Fruit fly (Drosophila melanogaster) whole organism, prepupa: ENCODE results near the gene RabX5.

ENCODE experiments used
- CG10631 ChIP-seq: fragments of 200-800 bp; sonication (Bioruptor generic); optimal IDR thresholded peaks from 2 replicates; lab custom pipeline; 2016; ENCODE audit warnings: missing biosample characterization, missing genetic modification characterization
- CG10669 ChIP-seq: fragments of 200-800 bp; sonication (Bioruptor generic); optimal IDR thresholded peaks from 3 replicates; lab custom pipeline; 2018; ENCODE audit warnings: missing biosample characterization, mild to moderate bottlenecking, missing genetic modification characterization, moderate library complexity
- CG11762 ChIP-seq: fragments of 200-800 bp; sonication (Bioruptor generic); optimal IDR thresholded peaks from 3 replicates; lab custom pipeline; 2016; ENCODE audit warnings: missing biosample characterization, missing genetic modification characterization; ENCODE audit not compliant: insufficient read depth
- CG11902 ChIP-seq: fragments of 200-800 bp; sonication (Bioruptor generic); optimal IDR thresholded peaks from 3 replicates; lab custom pipeline; 2016; ENCODE audit warnings: missing biosample characterization, missing genetic modification characterization
- CG1621 ChIP-seq: fragments of 200-800 bp; sonication (Bioruptor generic); optimal IDR thresholded peaks from 3 replicates; lab custom pipeline; 2018; ENCODE audit warnings: missing biosample characterization, mild to moderate bottlenecking, missing genetic modification characterization
- CG31627 ChIP-seq: fragments of 200-800 bp; sonication (Bioruptor generic); optimal IDR thresholded peaks from 3 replicates; lab custom pipeline; 2016; ENCODE audit warnings: missing biosample characterization, missing genetic modification characterization
- CG32006 ChIP-seq: fragments of 200-800 bp; sonication (Bioruptor generic); optimal IDR thresholded peaks from 3 replicates; lab custom pipeline; 2017; ENCODE audit warnings: missing biosample characterization, mild to moderate bottlenecking, missing genetic modification characterization
- CG6163 ChIP-seq: fragments of 200-800 bp; sonication (Bioruptor generic); IDR thresholded peaks from 3 replicates; pipeline ENCODE4 v1.3.6; 2022; ENCODE audit warnings: missing biosample characterization, missing genetic modification characterization
- CG6276 ChIP-seq: fragments of 200-800 bp; sonication (Bioruptor generic); optimal IDR thresholded peaks from 2 replicates; lab custom pipeline; 2017; ENCODE audit warnings: missing biosample characterization, mild to moderate bottlenecking, missing genetic modification characterization
- CG6792 ChIP-seq: fragments of 200-800 bp; sonication (Bioruptor generic); optimal IDR thresholded peaks from 3 replicates; lab custom pipeline; 2016; ENCODE audit warnings: missing biosample characterization, missing genetic modification characterization
- CG6808 ChIP-seq: fragments of 200-800 bp; sonication (Bioruptor generic); optimal IDR thresholded peaks from 3 replicates; lab custom pipeline; 2017; ENCODE audit warnings: missing biosample characterization, missing genetic modification characterization, mild to moderate bottlenecking, moderate library complexity, missing genetic modification reagents
- CG8119 ChIP-seq: fragments of 200-800 bp; sonication (Bioruptor generic); IDR thresholded peaks from 3 replicates; pipeline ENCODE4 v1.3.6; 2022; ENCODE audit warnings: missing biosample characterization, missing genetic modification characterization
- CG8319 ChIP-seq: fragments of 200-800 bp; sonication (Bioruptor generic); optimal IDR thresholded peaks from 3 replicates; lab custom pipeline; 2016; ENCODE audit warnings: missing biosample characterization, missing genetic modification characterization
- CG8632 ChIP-seq: fragments of 200-800 bp; sonication (Bioruptor generic); optimal IDR thresholded peaks from 3 replicates; lab custom pipeline; 2016; ENCODE audit warnings: missing biosample characterization, missing genetic modification characterization
- CG9139 ChIP-seq: fragments of 200-800 bp; sonication (Bioruptor generic); optimal IDR thresholded peaks from 3 replicates; lab custom pipeline; 2017; ENCODE audit warnings: missing biosample characterization, mild to moderate bottlenecking, missing genetic modification characterization
- Eip93F ChIP-seq: fragments of 200-800 bp; sonication (Bioruptor generic); optimal IDR thresholded peaks from 2 replicates; lab custom pipeline; 2016; ENCODE audit warnings: missing biosample characterization, mild to moderate bottlenecking, missing genetic modification characterization
- Ets21C ChIP-seq: fragments of 200-800 bp; sonication (Bioruptor generic); optimal IDR thresholded peaks from 3 replicates; lab custom pipeline; 2016; ENCODE audit warnings: missing biosample characterization, missing genetic modification characterization
- Ets96B ChIP-seq: fragments of 200-800 bp; optimal IDR thresholded peaks from 2 replicates; lab custom pipeline; 2019; ENCODE audit warnings: missing biosample characterization, mild to moderate bottlenecking, missing genetic modification characterization, moderate library complexity
- Gug ChIP-seq: fragments of 200-800 bp; sonication (Bioruptor generic); IDR thresholded peaks from 2 replicates; pipeline ENCODE4 v1.3.6; 2022; ENCODE audit warnings: missing biosample characterization, missing genetic modification characterization
- Hr38 ChIP-seq: sonication (Bioruptor generic); optimal IDR thresholded peaks from 2 replicates; lab custom pipeline; 2016; ENCODE audit warnings: missing biosample characterization, missing genetic modification characterization
- Hr39 ChIP-seq: fragments of 200-800 bp; sonication (Bioruptor generic); optimal IDR thresholded peaks from 2 replicates; lab custom pipeline; 2016; ENCODE audit warnings: missing biosample characterization, missing genetic modification characterization
- Hr4 ChIP-seq: fragments of 200-800 bp; sonication (Bioruptor generic); optimal IDR thresholded peaks from 3 replicates; lab custom pipeline; 2016; ENCODE audit warnings: missing biosample characterization, missing genetic modification characterization
- Met ChIP-seq: fragments of 200-800 bp; sonication (Bioruptor generic); optimal IDR thresholded peaks from 3 replicates; lab custom pipeline; 2016; ENCODE audit warnings: missing biosample characterization, missing genetic modification characterization
- Smox ChIP-seq: fragments of 200-800 bp; sonication (Bioruptor generic); optimal IDR thresholded peaks from 3 replicates; lab custom pipeline; 2016; ENCODE audit warnings: missing biosample characterization, missing genetic modification characterization
- Sox102F ChIP-seq: fragments of 200-800 bp; sonication (Bioruptor generic); optimal IDR thresholded peaks from 2 replicates; lab custom pipeline; 2016; ENCODE audit warnings: missing biosample characterization, mild to moderate bottlenecking, missing genetic modification characterization
- Sox14 ChIP-seq: fragments of 200-800 bp; sonication (Bioruptor generic); optimal IDR thresholded peaks from 3 replicates; lab custom pipeline; 2016; ENCODE audit warnings: missing biosample characterization, missing genetic modification characterization
- achi ChIP-seq: fragments of 200-800 bp; sonication (Bioruptor generic); optimal IDR thresholded peaks from 3 replicates; lab custom pipeline; 2016; ENCODE audit warnings: missing biosample characterization, missing genetic modification characterization
- acj6 ChIP-seq: fragments of 200-800 bp; sonication (Bioruptor generic); optimal IDR thresholded peaks from 3 replicates; lab custom pipeline; 2016; ENCODE audit warnings: missing biosample characterization, missing genetic modification characterization
- cyc ChIP-seq: fragments of 200-800 bp; sonication (Bioruptor generic); optimal IDR thresholded peaks from 3 replicates; lab custom pipeline; 2016; ENCODE audit warnings: missing biosample characterization, missing genetic modification characterization
- dsx ChIP-seq: fragments of 200-800 bp; optimal IDR thresholded peaks from 3 replicates; lab custom pipeline; 2019; ENCODE audit warnings: missing biosample characterization, mild to moderate bottlenecking, missing genetic modification characterization, moderate library complexity; ENCODE audit not compliant: poor library complexity, severe bottlenecking
- eg ChIP-seq: fragments of 200-800 bp; sonication (Bioruptor generic); IDR thresholded peaks from 3 replicates; pipeline ENCODE4 v1.3.6; 2022; ENCODE audit warnings: missing biosample characterization, missing genetic modification characterization
- fd59A ChIP-seq: fragments of 200-800 bp; sonication (Bioruptor generic); optimal IDR thresholded peaks from 2 replicates; lab custom pipeline; 2017; ENCODE audit warnings: missing biosample characterization, mild to moderate bottlenecking, missing genetic modification characterization, missing genetic modification reagents
- fkh ChIP-seq: fragments of 200-800 bp; sonication (Bioruptor generic); optimal IDR thresholded peaks from 3 replicates; lab custom pipeline; 2017; ENCODE audit warnings: missing biosample characterization, mild to moderate bottlenecking, missing genetic modification characterization, moderate library complexity
- lz ChIP-seq: fragments of 200-800 bp; sonication (Bioruptor generic); optimal IDR thresholded peaks from 3 replicates; lab custom pipeline; 2016; ENCODE audit warnings: missing biosample characterization, missing genetic modification characterization
- salr ChIP-seq, 2 experiments: fragments of 200-800 bp; sonication (Bioruptor generic); optimal IDR thresholded peaks; 3 replicates each; lab custom pipeline; 2016 to 2018; ENCODE audit warnings: missing biosample characterization in 2 of 2, missing genetic modification characterization in 2 of 2, mild to moderate bottlenecking in 1 of 2
- spab ChIP-seq: fragments of 200-800 bp; sonication (Bioruptor generic); optimal IDR thresholded peaks from 2 replicates; lab custom pipeline; 2017; ENCODE audit warnings: missing biosample characterization, mild to moderate bottlenecking, missing genetic modification characterization, missing genetic modification reagents
- svp ChIP-seq: fragments of 200-800 bp; sonication (Bioruptor generic); peaks from one replicate; lab custom pipeline; 2016; ENCODE audit warnings: missing biosample characterization, missing genetic modification characterization
- topi ChIP-seq: fragments of 200-800 bp; sonication (Bioruptor generic); optimal IDR thresholded peaks from 3 replicates; lab custom pipeline; 2016; ENCODE audit warnings: missing biosample characterization, missing genetic modification characterization

The RabX5 gene

dm6 chr3L:1668504-1668903 is 1.4 kb downstream of the RabX5 start, which contains the start of gene RpL23A (continued):
- peak; percentile 51 for TF ChIP-seq fd59A (GFP tag; lab: Kevin White, UChicago)
- TF ChIP-seq CG32006 (GFP tag; lab: Kevin White, UChicago), result no peak
- no peak for TF ChIP-seq Eip93F (GFP tag; lab: Kevin White, UChicago)
- peak; percentile 87 for TF ChIP-seq CG1621 (tag; lab: Kevin White, UChicago)
- TF ChIP-seq CG31627 (GFP tag; lab: Kevin White, UChicago), result peak; percentile 93
- TF ChIP-seq Sox14 (GFP tag; lab: Kevin White, UChicago), result peak; percentile 68
- no peak for TF ChIP-seq dsx (GFP tag; lab: Kevin White, UChicago)
- TF ChIP-seq CG6808 (GFP tag; lab: Kevin White, UChicago), result no peak
- TF ChIP-seq achi, result peak; percentile 100
- no peak for TF ChIP-seq CG10631
- no peak for TF ChIP-seq svp
- peak; percentile 81 for TF ChIP-seq CG11902 (GFP tag; lab: Kevin White, UChicago)
- no peak for TF ChIP-seq CG8632 (GFP tag; lab: Kevin White, UChicago)
- no peak for TF ChIP-seq CG10669 (GFP tag; lab: Kevin White, UChicago)
- peak; percentile 79 for TF ChIP-seq Smox
- TF ChIP-seq CG6276 (GFP tag; lab: Kevin White, UChicago), result no peak
- peak; percentile 73 for TF ChIP-seq CG8319 (GFP tag; lab: Kevin White, UChicago)
- TF ChIP-seq CG6792 (GFP tag; lab: Kevin White, UChicago), result peak; percentile 73
- peak; percentile 84 for TF ChIP-seq eg (GFP tag; lab: Robert Waterston, UW)
- TF ChIP-seq topi (GFP tag; lab: Kevin White, UChicago), result peak; percentile 87
- peak; percentile 85 for TF ChIP-seq Met (GFP tag; lab: Kevin White, UChicago)
- no peak for TF ChIP-seq CG8119
- peak; percentile 93 for TF ChIP-seq CG6163 (GFP tag; lab: Robert Waterston, UW)
- TF ChIP-seq acj6 (GFP tag; lab: Kevin White, UChicago), result no peak
- peak; percentile 88 for TF ChIP-seq Hr39 (GFP tag; lab: Kevin White, UChicago)
- peak; percentile 39 for TF ChIP-seq Ets96B (tag; lab: Kevin White, UChicago)
- peak in 1 of 2 experiments; percentile 86 for TF ChIP-seq salr (GFP tag; optimal IDR thresholded peaks at IDR 0.05; lab: Kevin White, UChicago)
- peak; percentile 94 for TF ChIP-seq cyc (GFP tag; lab: Kevin White, UChicago)
- TF ChIP-seq, all 60 proteins: peak for 40

dm6 chr3L:1667423-1667822 is 2.5 kb downstream of the RabX5 start:
- no peak for TF ChIP-seq Ets21C
- TF ChIP-seq fkh (GFP tag; lab: Kevin White, UChicago), result no peak
- TF ChIP-seq svp, result no peak
- no peak for TF ChIP-seq Hr39 (GFP tag; lab: Kevin White, UChicago)
- no peak for TF ChIP-seq CG11902 (GFP tag; lab: Kevin White, UChicago)
- no peak for TF ChIP-seq topi (GFP tag; lab: Kevin White, UChicago)

- TF ChIP-seq lz (no peak), CG32006 (GFP tag; lab: Kevin White, UChicago) (no peak), spab (no peak), Hr38 (GFP tag; lab: Kevin White, UChicago) (no peak)
Observed at dm6 chr3L:1665544-1665943, 4.4 kb downstream of the RabX5 start.

dm6 chr3L:1664876-1665275 is 5.0 kb downstream of the RabX5 start, which contains the start of the genes Srrm234 and CG7974:
Gene Srrm234, minus strand, starts transcription at chr3L:1665064.
Gene CG7974, plus strand, starts transcription at chr3L:1665138.
- TF ChIP-seq CG9139 (GFP tag; lab: Kevin White, UChicago) (no peak), fd59A (GFP tag; lab: Kevin White, UChicago) (no peak), achi (peak; percentile 93)
- TF ChIP-seq, all 60 proteins: peak for 1

- TF ChIP-seq CG10631, result no peak
- no peak for TF ChIP-seq CG32006 (GFP tag; lab: Kevin White, UChicago)
- no peak for TF ChIP-seq Sox102F (GFP tag; lab: Kevin White, UChicago)
- TF ChIP-seq Hr4 (GFP tag; lab: Kevin White, UChicago), result no peak
- no peak for TF ChIP-seq CG8119
- TF ChIP-seq eg (GFP tag; lab: Robert Waterston, UW), result no peak
- no peak for TF ChIP-seq Hr38 (GFP tag; lab: Kevin White, UChicago)
- TF ChIP-seq CG11762 (GFP tag; lab: Kevin White, UChicago), result no peak
- TF ChIP-seq Gug (GFP tag; lab: Robert Waterston, UW), result no peak
- TF ChIP-seq topi (GFP tag; lab: Kevin White, UChicago), result no peak
- no peak for TF ChIP-seq salr (GFP tag; optimal IDR thresholded peaks at IDR 0.05; lab: Kevin White, UChicago)
- TF ChIP-seq lz, result no peak
- TF ChIP-seq Sox14 (GFP tag; lab: Kevin White, UChicago), result no peak
Observed at dm6 chr3L:1664205-1664604, 5.7 kb downstream of the RabX5 start.
